Fruit fly (Drosophila melanogaster): ENCODE data around the gene Rnp4F.

- TF ChIP-seq h (GFP tag; optimal IDR thresholded peaks at IDR 0.05) (no peak), Rel (GFP tag; optimal IDR thresholded peaks at IDR 0.05) (no peak), Rel (tag; optimal IDR thresholded peaks at IDR 0.05) (no peak)
Measured at dm6 chrX:5311838-5312339, 10.6 kb downstream of the Rnp4F start, which contains the start of the genes TrxT and dhd.
